Worm (Caenorhabditis elegans) whole organism, midembryonic: ENCODE results near the gene kin-30.

Source experiments
- T22C8.4 ChIP-seq: fragments of 200-800 bp; sonication (Bioruptor generic); IDR thresholded peaks from 2 replicates; pipeline ENCODE4 v1.3.6; 2022; ENCODE audit warnings: missing genetic modification characterization, missing compliant biosample characterization
- cog-1 ChIP-seq: sonication (generic microtip); optimal IDR thresholded peaks from 2 replicates; lab custom pipeline; 2016; ENCODE audit warnings: missing genetic modification characterization, missing compliant biosample characterization
- flt-1 ChIP-seq: fragments of 200-800 bp; sonication (Bioruptor generic); IDR thresholded peaks from 2 replicates; pipeline ENCODE4 v1.3.6; 2022; ENCODE audit warnings: missing genetic modification characterization, missing compliant biosample characterization
- klf-2 ChIP-seq: fragments of 200-800 bp; sonication (Bioruptor generic); conservative IDR thresholded peaks from 2 replicates; pipeline ENCODE4 v1.3.6; 2022; ENCODE audit warnings: missing genetic modification reagents, missing genetic modification characterization, missing compliant biosample characterization
- med-1 ChIP-seq: sonication (generic microtip); optimal IDR thresholded peaks from 2 replicates; lab custom pipeline; 2017; ENCODE audit warnings: missing genetic modification characterization, mild to moderate bottlenecking, missing compliant biosample characterization, antibody characterized with exemption, missing genetic modification reagents; ENCODE audit not compliant: insufficient read depth
- ref-1 ChIP-seq: fragments of 200-800 bp; sonication (Bioruptor generic); conservative IDR thresholded peaks from 2 replicates; pipeline ENCODE4 v1.3.6; 2022; ENCODE audit warnings: missing genetic modification reagents, missing genetic modification characterization, missing compliant biosample characterization
- tab-1 ChIP-seq: fragments of 200-800 bp; sonication (Bioruptor generic); IDR thresholded peaks from 2 replicates; pipeline ENCODE4 v1.3.6; 2022; ENCODE audit warnings: missing genetic modification characterization, missing compliant biosample characterization
- ztf-23 ChIP-seq: fragments of 200-800 bp; sonication (Bioruptor generic); IDR thresholded peaks from 2 replicates; pipeline ENCODE4 v1.3.6; 2022; ENCODE audit warnings: missing genetic modification reagents, missing genetic modification characterization, missing compliant biosample characterization
- ztf-29 ChIP-seq: fragments of 200-800 bp; sonication (Bioruptor generic); IDR thresholded peaks from 2 replicates; pipeline ENCODE4 v1.3.6; 2022; ENCODE audit warnings: missing genetic modification reagents, missing genetic modification characterization, missing compliant biosample characterization

kin-30 gene

ce11 chrV:15276915-15277314, 32.4 kb downstream of the kin-30 start, which contains the start of gene srw-17:
TSS of gene srw-17 (minus strand) at chrV:15277015.
- TF ChIP-seq flt-1 (GFP tag; lab: Robert Waterston, UW) = no peak
- TF ChIP-seq klf-2 (GFP tag; lab: Robert Waterston, UW) = no peak
- TF ChIP-seq T22C8.4 (GFP tag; lab: Robert Waterston, UW) = no peak
- no peak for TF ChIP-seq ref-1
- TF ChIP-seq cog-1 (tag; lab: Kevin White, UChicago) = no peak
- TF ChIP-seq tab-1 = no peak
- TF ChIP-seq ztf-29 (GFP tag; lab: Robert Waterston, UW) = no peak
- TF ChIP-seq med-1 (GFP tag; lab: Kevin White, UChicago) = no peak
- no peak for TF ChIP-seq ztf-23 (GFP tag; lab: Robert Waterston, UW)

ce11 chrV:15281279-15281949, 36.9 kb downstream of the kin-30 start, which contains the start of the genes srw-19 and srx-51:
TSS of gene srw-19 (minus strand) at chrV:15281379.
TSS of gene srx-51 (plus strand) at chrV:15281899.
- no peak for TF ChIP-seq ref-1

- no peak for TF ChIP-seq flt-1 (GFP tag; lab: Robert Waterston, UW)
- TF ChIP-seq klf-2 (GFP tag; lab: Robert Waterston, UW) = no peak
- TF ChIP-seq ref-1 = no peak
- TF ChIP-seq med-1 (GFP tag; lab: Kevin White, UChicago) = no peak
- no peak for TF ChIP-seq ztf-23 (GFP tag; lab: Robert Waterston, UW)
- TF ChIP-seq cog-1 (tag; lab: Kevin White, UChicago) = no peak
- TF ChIP-seq tab-1 = no peak
- no peak for TF ChIP-seq T22C8.4 (GFP tag; lab: Robert Waterston, UW)
- TF ChIP-seq ztf-29 (GFP tag; lab: Robert Waterston, UW) = no peak
Measured at ce11 chrV:15285984-15286383, 41.4 kb downstream of the kin-30 start.

- TF ChIP-seq tab-1 = no peak
- TF ChIP-seq ztf-23 (GFP tag; lab: Robert Waterston, UW) = no peak
- no peak for TF ChIP-seq flt-1 (GFP tag; lab: Robert Waterston, UW)
- no peak for TF ChIP-seq cog-1 (tag; lab: Kevin White, UChicago)
- TF ChIP-seq med-1 (GFP tag; lab: Kevin White, UChicago) = no peak
- TF ChIP-seq klf-2 (GFP tag; lab: Robert Waterston, UW) = no peak
- no peak for TF ChIP-seq ref-1
- TF ChIP-seq T22C8.4 (GFP tag; lab: Robert Waterston, UW) = no peak
- no peak for TF ChIP-seq ztf-29 (GFP tag; lab: Robert Waterston, UW)
Measured at ce11 chrV:15287856-15288255, 43.3 kb downstream of the kin-30 start, which contains the start of gene cyp-34A1. TSS of gene cyp-34A1 (minus strand) at chrV:15287956.

- no peak for TF ChIP-seq tab-1
- no peak for TF ChIP-seq cog-1 (tag; lab: Kevin White, UChicago)
Measured at ce11 chrV:15290995-15291394, 46.4 kb downstream of the kin-30 start, which contains the start of gene cyp-34A2. TSS of gene cyp-34A2 (minus strand) at chrV:15291095.

ce11 chrV:15293865-15294264, 49.3 kb downstream of the kin-30 start, which contains the start of gene str-96:
TSS of gene str-96 (minus strand) at chrV:15293965.
- no peak for TF ChIP-seq ztf-23 (GFP tag; lab: Robert Waterston, UW)
- no peak for TF ChIP-seq flt-1 (GFP tag; lab: Robert Waterston, UW)
- TF ChIP-seq ztf-29 (GFP tag; lab: Robert Waterston, UW) = no peak
- TF ChIP-seq ref-1 = no peak
- no peak for TF ChIP-seq tab-1
- no peak for TF ChIP-seq cog-1 (tag; lab: Kevin White, UChicago)
- no peak for TF ChIP-seq med-1 (GFP tag; lab: Kevin White, UChicago)
- TF ChIP-seq T22C8.4 (GFP tag; lab: Robert Waterston, UW) = no peak
- no peak for TF ChIP-seq klf-2 (GFP tag; lab: Robert Waterston, UW)

ce11 chrV:15295436-15295835, 50.9 kb downstream of the kin-30 start:
- TF ChIP-seq flt-1 (GFP tag; lab: Robert Waterston, UW) = peak; percentile 91; the same call in 1 of the 2 replicates
